Worm (Caenorhabditis elegans) whole organism, L2 larva: Measurements from ENCODE around the gene pak-1.

Experiments used
- snpc-4 ChIP-seq: fragments of 150-350 bp; optimal IDR thresholded peaks from 2 replicates; lab custom pipeline; 2014; ENCODE audit warnings: missing biosample characterization, missing genetic modification characterization
- unc-62 ChIP-seq: fragments of 150-350 bp; optimal IDR thresholded peaks from 2 replicates; lab custom pipeline; 2014; ENCODE audit warnings: missing biosample characterization, missing genetic modification reagents, missing genetic modification characterization

DNA sequence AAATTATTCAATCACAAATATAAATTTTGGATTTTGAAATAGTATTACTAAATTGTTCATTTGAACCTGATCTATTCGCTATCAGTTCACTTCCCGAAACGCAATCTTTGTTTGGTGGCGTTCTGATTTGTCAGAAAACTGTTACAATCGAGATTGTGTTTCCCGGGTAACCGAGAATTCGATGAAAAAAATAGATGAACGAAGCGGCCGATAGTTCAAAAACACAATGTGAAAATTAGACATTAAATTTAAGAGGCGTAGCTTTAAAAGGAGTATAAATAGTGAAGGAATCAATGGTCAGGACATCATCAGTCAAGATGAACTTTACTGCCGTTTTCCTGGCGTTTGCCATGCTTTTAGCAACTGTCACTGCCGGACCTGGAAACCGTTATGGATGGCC, 37.4 kb upstream of the pak-1 start, which contains the start of gene C45B2.1:
- TF ChIP-seq unc-62: no peak
- TF ChIP-seq snpc-4 (tag; lab: Kevin White, UChicago): no peak
